Worm (Caenorhabditis elegans) whole organism, young adult: ENCODE results near the gene C16A11.5.

ENCODE experiments used
- B0261.1 ChIP-seq: sonication (generic microtip); optimal IDR thresholded peaks from 2 replicates; lab custom pipeline; 2016; ENCODE audit warnings: mild to moderate bottlenecking, missing genetic modification characterization, moderate library complexity, missing compliant biosample characterization
- F22D6.2 ChIP-seq: sonication (generic microtip); optimal IDR thresholded peaks from 2 replicates; lab custom pipeline; 2016; ENCODE audit warnings: mild to moderate bottlenecking, missing genetic modification characterization, missing compliant biosample characterization
- F33H1.4 ChIP-seq: fragments of 200-800 bp; sonication (Bioruptor generic); IDR thresholded peaks from 2 replicates; pipeline ENCODE4 v1.3.6; 2022; ENCODE audit warnings: missing genetic modification reagents, missing genetic modification characterization, missing compliant biosample characterization
- ccch-3 ChIP-seq: fragments of 200-800 bp; sonication (Bioruptor generic); optimal IDR thresholded peaks from 2 replicates; lab custom pipeline; 2018; ENCODE audit warnings: mild to moderate bottlenecking, missing genetic modification characterization, missing compliant biosample characterization
- ets-4 ChIP-seq: fragments of 200-800 bp; sonication (Bioruptor generic); optimal IDR thresholded peaks from 2 replicates; lab custom pipeline; 2018; ENCODE audit warnings: mild to moderate bottlenecking, missing genetic modification characterization, missing compliant biosample characterization
- hsf-1 ChIP-seq: fragments of 200-800 bp; sonication (Bioruptor generic); IDR thresholded peaks from 2 replicates; pipeline ENCODE4 v1.3.6; 2022; ENCODE audit warnings: missing genetic modification reagents, missing genetic modification characterization, missing compliant biosample characterization
- let-607 ChIP-seq, 2 experiments: fragments of 200-800 bp in 1 of 2; sonication (Bioruptor generic) in 1 of 2; sonication (generic microtip) in 1 of 2; optimal IDR thresholded peaks; 2 replicates each; lab custom pipeline; 2016 to 2018; ENCODE audit warnings: mild to moderate bottlenecking in 2 of 2, missing compliant biosample characterization in 2 of 2, missing genetic modification characterization in 2 of 2, moderate library complexity in 2 of 2, missing genotype in 1 of 2
- nfya-2 ChIP-seq: fragments of 200-800 bp; sonication (Bioruptor generic); IDR thresholded peaks from 2 replicates; pipeline ENCODE4 v1.3.6; 2022; ENCODE audit warnings: missing genetic modification reagents, missing genetic modification characterization, missing compliant biosample characterization
- nhr-120 ChIP-seq: fragments of 200-800 bp; sonication (Bioruptor generic); IDR thresholded peaks from 2 replicates; pipeline ENCODE4 v1.3.6; 2022; ENCODE audit warnings: missing genetic modification characterization, missing compliant biosample characterization
- tbp1 ChIP-seq: fragments of 200-800 bp; sonication (Bioruptor generic); optimal IDR thresholded peaks from 2 replicates; lab custom pipeline; 2018; ENCODE audit warnings: mild to moderate bottlenecking, missing genetic modification characterization, missing compliant biosample characterization
- ztf-18 ChIP-seq: sonication (generic microtip); optimal IDR thresholded peaks from 2 replicates; lab custom pipeline; 2016; ENCODE audit warnings: missing genotype, mild to moderate bottlenecking, missing genetic modification characterization, missing compliant biosample characterization

DNA sequence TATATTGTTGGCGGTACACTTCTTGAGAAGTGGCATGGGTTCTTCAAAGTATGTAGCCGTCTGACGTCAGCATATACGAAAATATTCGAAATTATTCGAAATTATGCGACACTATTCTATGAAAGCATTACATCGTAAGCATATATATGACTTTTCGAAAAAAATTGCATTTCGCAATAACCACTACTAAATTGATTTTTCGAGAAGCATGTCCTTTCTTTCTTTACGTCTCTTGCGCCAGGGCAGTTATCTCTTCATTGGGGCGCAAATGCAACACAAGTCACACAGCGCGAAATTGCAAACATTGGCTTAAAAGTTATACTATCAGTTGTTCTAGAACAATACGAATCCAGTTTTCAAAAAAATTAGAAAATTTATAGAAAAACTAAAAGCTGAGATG, 49.3 kb upstream of the C16A11.5 start:
- TF ChIP-seq F22D6.2 (tag; lab: Kevin White, UChicago) (no peak), nfya-2 (no peak), ztf-18 (no peak), tbp1 (GFP tag; lab: Kevin White, UChicago) (no peak), B0261.1 (tag; lab: Kevin White, UChicago) (no peak), ets-4 (GFP tag; lab: Kevin White, UChicago) (no peak), hsf-1 (GFP tag; lab: Robert Waterston, UW) (no peak), F33H1.4 (GFP tag; lab: Robert Waterston, UW) (no peak), ccch-3 (GFP tag; lab: Kevin White, UChicago) (no peak), let-607 (tag; optimal IDR thresholded peaks at IDR 0.05; lab: Kevin White, UChicago) (no peak), nhr-120 (GFP tag; lab: Robert Waterston, UW) (no peak)
